Worm (Caenorhabditis elegans) whole organism, young adult: ENCODE measurements around the gene fbxb-106.

ENCODE experiments used
- B0019.2 ChIP-seq: fragments of 200-800 bp; sonication (Bioruptor generic); conservative IDR thresholded peaks from 2 replicates; pipeline ENCODE4 v1.3.6; 2022; ENCODE audit warnings: missing genetic modification reagents, missing genetic modification characterization, missing compliant biosample characterization
- B0336.3 ChIP-seq: fragments of 200-800 bp; sonication (Bioruptor generic); IDR thresholded peaks from 2 replicates; pipeline ENCODE4 v1.3.6; 2022; ENCODE audit warnings: missing genetic modification characterization, missing compliant biosample characterization
- C17E4.6 ChIP-seq: fragments of 200-800 bp; sonication (Bioruptor generic); IDR thresholded peaks from 2 replicates; pipeline ENCODE4 v1.3.6; 2022; ENCODE audit warnings: missing genetic modification reagents, missing genetic modification characterization, missing compliant biosample characterization
- F22D6.2 ChIP-seq: sonication (generic microtip); optimal IDR thresholded peaks from 2 replicates; lab custom pipeline; 2016; ENCODE audit warnings: mild to moderate bottlenecking, missing genetic modification characterization, missing compliant biosample characterization
- F23B12.7 ChIP-seq: sonication (generic microtip); optimal IDR thresholded peaks from 2 replicates; lab custom pipeline; 2017; ENCODE audit warnings: missing genetic modification characterization, mild to moderate bottlenecking, missing compliant biosample characterization, antibody characterized with exemption, moderate library complexity; ENCODE audit not compliant: insufficient read depth
- F37B4.10 ChIP-seq: fragments of 200-800 bp; sonication (Bioruptor generic); IDR thresholded peaks from 2 replicates; pipeline ENCODE4 v1.3.6; 2022; ENCODE audit warnings: missing genetic modification characterization, missing compliant biosample characterization
- F49E8.2 ChIP-seq: sonication (generic microtip); optimal IDR thresholded peaks from 3 replicates; lab custom pipeline; 2017; ENCODE audit warnings: missing genetic modification characterization, mild to moderate bottlenecking, missing compliant biosample characterization, antibody characterized with exemption, moderate library complexity; ENCODE audit not compliant: insufficient read depth
- F55B11.4 ChIP-seq: sonication (generic microtip); optimal IDR thresholded peaks from 2 replicates; lab custom pipeline; 2016; ENCODE audit warnings: missing compliant biosample characterization, missing genetic modification characterization, borderline replicate concordance; ENCODE audit not compliant: insufficient read depth
- F57A8.1 ChIP-seq: fragments of 200-800 bp; sonication (Bioruptor generic); optimal IDR thresholded peaks from 2 replicates; lab custom pipeline; 2018; ENCODE audit warnings: mild to moderate bottlenecking, missing genetic modification characterization, moderate library complexity, missing compliant biosample characterization
- Y53F4B.3 ChIP-seq: fragments of 200-800 bp; sonication (Bioruptor generic); IDR thresholded peaks from 2 replicates; pipeline ENCODE4 v1.3.6; 2022; ENCODE audit warnings: missing genetic modification reagents, missing genetic modification characterization, missing compliant biosample characterization
- Y53G8AR.9 ChIP-seq: fragments of 200-800 bp; sonication (Bioruptor generic); conservative IDR thresholded peaks from 2 replicates; pipeline ENCODE4 v1.3.6; 2022; ENCODE audit warnings: missing genetic modification reagents, missing genetic modification characterization, missing compliant biosample characterization
- akir-1 ChIP-seq: fragments of 200-800 bp; sonication (Bioruptor generic); optimal IDR thresholded peaks from 2 replicates; lab custom pipeline; 2018; ENCODE audit warnings: mild to moderate bottlenecking, missing genetic modification characterization, moderate library complexity, missing compliant biosample characterization
- ama-1 ChIP-seq, 3 experiments: fragments of 150-350 bp in 1 of 3; sonication (generic microtip) in 2 of 3; optimal IDR thresholded peaks; 2 replicates each; lab custom pipeline; 2014 to 2018; ENCODE audit warnings: missing biosample characterization in 2 of 3, missing genetic modification characterization in 2 of 3, missing genetic modification reagents in 2 of 3
- aptf-3 ChIP-seq: fragments of 200-800 bp; sonication (Bioruptor generic); IDR thresholded peaks from 2 replicates; pipeline ENCODE4 v1.3.6; 2022; ENCODE audit warnings: missing genetic modification characterization, missing compliant biosample characterization
- atf-7 ChIP-seq: sonication (generic microtip); optimal IDR thresholded peaks from 2 replicates; lab custom pipeline; 2017; ENCODE audit warnings: mild to moderate bottlenecking, missing genetic modification characterization, missing compliant biosample characterization
- athp-1 ChIP-seq: sonication (generic microtip); optimal IDR thresholded peaks from 2 replicates; lab custom pipeline; 2017; ENCODE audit warnings: mild to moderate bottlenecking, missing genetic modification characterization, missing compliant biosample characterization
- ccch-3 ChIP-seq: fragments of 200-800 bp; sonication (Bioruptor generic); optimal IDR thresholded peaks from 2 replicates; lab custom pipeline; 2018; ENCODE audit warnings: mild to moderate bottlenecking, missing genetic modification characterization, missing compliant biosample characterization
- dox-1 ChIP-seq: fragments of 200-800 bp; sonication (Bioruptor generic); IDR thresholded peaks from 2 replicates; pipeline ENCODE4 v1.3.6; 2022; ENCODE audit warnings: missing genetic modification reagents, missing genetic modification characterization, missing compliant biosample characterization
- dpff-1 ChIP-seq: sonication (generic microtip); optimal IDR thresholded peaks from 2 replicates; lab custom pipeline; 2017; ENCODE audit warnings: mild to moderate bottlenecking, missing genetic modification characterization, missing compliant biosample characterization
- efl-1 ChIP-seq: fragments of 150-350 bp; optimal IDR thresholded peaks from 2 replicates; lab custom pipeline; 2014; ENCODE audit warnings: missing biosample characterization, missing genetic modification reagents, missing genetic modification characterization
- egl-44 ChIP-seq: fragments of 200-800 bp; sonication (Bioruptor generic); IDR thresholded peaks from 2 replicates; pipeline ENCODE4 v1.3.6; 2022; ENCODE audit warnings: missing genetic modification reagents, missing genetic modification characterization, missing compliant biosample characterization
- ekl-4 ChIP-seq: fragments of 200-800 bp; sonication (Bioruptor generic); IDR thresholded peaks from 2 replicates; pipeline ENCODE4 v1.3.6; 2022; ENCODE audit warnings: missing genetic modification reagents, missing genetic modification characterization, missing compliant biosample characterization
- ets-4 ChIP-seq: fragments of 200-800 bp; sonication (Bioruptor generic); optimal IDR thresholded peaks from 2 replicates; lab custom pipeline; 2018; ENCODE audit warnings: mild to moderate bottlenecking, missing genetic modification characterization, missing compliant biosample characterization
- fkh-3 ChIP-seq: sonication (generic microtip); optimal IDR thresholded peaks from 2 replicates; lab custom pipeline; 2016; ENCODE audit warnings: mild to moderate bottlenecking, missing genetic modification characterization, missing compliant biosample characterization
- gei-17 ChIP-seq: fragments of 200-800 bp; sonication (Bioruptor generic); optimal IDR thresholded peaks from 2 replicates; lab custom pipeline; 2018; ENCODE audit warnings: mild to moderate bottlenecking, missing genetic modification characterization, missing compliant biosample characterization
- hlh-12 ChIP-seq: sonication (generic microtip); optimal IDR thresholded peaks from 2 replicates; lab custom pipeline; 2016; ENCODE audit warnings: missing genetic modification characterization, missing compliant biosample characterization
- hrde-1 ChIP-seq: sonication (generic microtip); optimal IDR thresholded peaks from 2 replicates; lab custom pipeline; 2016; ENCODE audit warnings: missing genetic modification characterization, mild to moderate bottlenecking, missing compliant biosample characterization, moderate library complexity, missing genotype, missing genetic modification reagents, borderline replicate concordance
- hsf-1 ChIP-seq: fragments of 200-800 bp; sonication (Bioruptor generic); IDR thresholded peaks from 2 replicates; pipeline ENCODE4 v1.3.6; 2022; ENCODE audit warnings: missing genetic modification reagents, missing genetic modification characterization, missing compliant biosample characterization
- let-526 ChIP-seq: fragments of 200-800 bp; sonication (Bioruptor generic); IDR thresholded peaks from 2 replicates; pipeline ENCODE4 v1.3.6; 2022; ENCODE audit warnings: missing genetic modification reagents, missing genetic modification characterization, missing compliant biosample characterization
- lin-26 ChIP-seq: fragments of 200-800 bp; sonication (Bioruptor generic); IDR thresholded peaks from 2 replicates; pipeline ENCODE4 v1.3.6; 2022; ENCODE audit warnings: missing genetic modification reagents, missing genetic modification characterization, missing compliant biosample characterization
- madf-6 ChIP-seq: fragments of 200-800 bp; sonication (Bioruptor generic); IDR thresholded peaks from 2 replicates; pipeline ENCODE4 v1.3.6; 2022; ENCODE audit warnings: missing genetic modification reagents, missing genetic modification characterization, missing compliant biosample characterization
- madf-8 ChIP-seq: fragments of 200-800 bp; sonication (Bioruptor generic); conservative IDR thresholded peaks from 2 replicates; pipeline ENCODE4 v1.3.6; 2022; ENCODE audit warnings: missing genetic modification reagents, missing genetic modification characterization, missing compliant biosample characterization
- mxl-1 ChIP-seq: sonication (generic microtip); optimal IDR thresholded peaks from 2 replicates; lab custom pipeline; 2016; ENCODE audit warnings: missing genetic modification characterization, missing compliant biosample characterization
- nfya-1 ChIP-seq: sonication (generic microtip); optimal IDR thresholded peaks from 2 replicates; lab custom pipeline; 2017; ENCODE audit warnings: antibody characterized with exemption, missing compliant biosample characterization, missing genetic modification characterization, borderline replicate concordance; ENCODE audit not compliant: insufficient read depth
- nfyb-1 ChIP-seq: fragments of 200-800 bp; sonication (Bioruptor generic); IDR thresholded peaks from 2 replicates; pipeline ENCODE4 v1.3.6; 2022; ENCODE audit warnings: missing genetic modification reagents, missing genetic modification characterization, missing compliant biosample characterization
- nhr-80 ChIP-seq: sonication (generic microtip); optimal IDR thresholded peaks from 2 replicates; lab custom pipeline; 2016; ENCODE audit warnings: missing genetic modification characterization, missing compliant biosample characterization
- nhr-90 ChIP-seq: sonication (generic microtip); optimal IDR thresholded peaks from 2 replicates; lab custom pipeline; 2016; ENCODE audit warnings: missing genotype, mild to moderate bottlenecking, missing genetic modification characterization, missing compliant biosample characterization
- snpc-1.1 ChIP-seq: sonication (generic microtip); optimal IDR thresholded peaks from 2 replicates; lab custom pipeline; 2017; ENCODE audit warnings: missing genetic modification characterization, mild to moderate bottlenecking, missing compliant biosample characterization, antibody characterized with exemption, moderate library complexity, missing genotype, missing genetic modification reagents; ENCODE audit not compliant: insufficient read depth
- snpc-1.3 ChIP-seq: sonication (generic microtip); optimal IDR thresholded peaks from 2 replicates; lab custom pipeline; 2017; ENCODE audit warnings: missing genetic modification characterization, mild to moderate bottlenecking, missing compliant biosample characterization, antibody characterized with exemption, moderate library complexity, missing genotype, missing genetic modification reagents; ENCODE audit not compliant: insufficient read depth
- zfh-2 ChIP-seq: fragments of 200-800 bp; sonication (Bioruptor generic); conservative IDR thresholded peaks from 2 replicates; pipeline ENCODE4 v1.3.6; 2022; ENCODE audit warnings: missing genetic modification reagents, missing genetic modification characterization, missing compliant biosample characterization
- ztf-18 ChIP-seq: sonication (generic microtip); optimal IDR thresholded peaks from 2 replicates; lab custom pipeline; 2016; ENCODE audit warnings: missing genotype, mild to moderate bottlenecking, missing genetic modification characterization, missing compliant biosample characterization
- ztf-6 ChIP-seq: fragments of 200-800 bp; sonication (Bioruptor generic); IDR thresholded peaks from 2 replicates; pipeline ENCODE4 v1.3.6; 2022; ENCODE audit warnings: missing genetic modification reagents, missing genetic modification characterization, missing compliant biosample characterization

The fbxb-106 gene

ce11 chrII:2747956-2748621 is 14.1 kb upstream of the fbxb-106 start (continued):
- peak; percentile 46; the same call in 1 of the 2 replicates for TF ChIP-seq zfh-2

- TF ChIP-seq hlh-12 (tag; lab: Kevin White, UChicago) (no peak), F57A8.1 (GFP tag; lab: Kevin White, UChicago) (no peak), ztf-18 (tag; lab: Kevin White, UChicago) (no peak), hsf-1 (GFP tag; lab: Robert Waterston, UW) (no peak), madf-8 (GFP tag; lab: Robert Waterston, UW) (no peak), F37B4.10 (GFP tag; lab: Robert Waterston, UW) (no peak), mxl-1 (no peak), nhr-90 (tag; lab: Kevin White, UChicago) (no peak)
- TF ChIP-seq, all 124 proteins: peak for 0
Measured at ce11 chrII:2749595-2750048, 12.6 kb upstream of the fbxb-106 start, which contains the start of gene F29A7.4. TSS of gene F29A7.4 (plus strand) at chrII:2749998.

ce11 chrII:2751278-2751677 is 10.9 kb upstream of the fbxb-106 start:
- TF ChIP-seq F22D6.2 = no peak
- TF ChIP-seq ccch-3 (GFP tag; lab: Kevin White, UChicago) = no peak
- TF ChIP-seq madf-6 (GFP tag; lab: Robert Waterston, UW) = peak; percentile 43; the same call in 1 of the 2 replicates
- TF ChIP-seq F49E8.2 (tag; lab: Kevin White, UChicago) = no peak
- no peak for TF ChIP-seq dox-1 (GFP tag; lab: Robert Waterston, UW)
- no peak for TF ChIP-seq fkh-3 (tag; lab: Kevin White, UChicago)
- no peak for TF ChIP-seq efl-1
- no peak for TF ChIP-seq nhr-90 (tag; lab: Kevin White, UChicago)
- no peak for TF ChIP-seq Y53F4B.3 (GFP tag; lab: Robert Waterston, UW)
- TF ChIP-seq ztf-6 (GFP tag; lab: Robert Waterston, UW) = no peak
- TF ChIP-seq akir-1 (GFP tag; lab: Kevin White, UChicago) = no peak
- peak; percentile 51; the same call in 1 of the 2 replicates for TF ChIP-seq B0336.3 (GFP tag; lab: Robert Waterston, UW)
- no peak for TF ChIP-seq hsf-1 (GFP tag; lab: Robert Waterston, UW)
- no peak for TF ChIP-seq B0019.2
- TF ChIP-seq let-526 (GFP tag; lab: Robert Waterston, UW) = no peak
- no peak for TF ChIP-seq nhr-80
- no peak for TF ChIP-seq snpc-1.1 (tag; lab: Kevin White, UChicago)
- TF ChIP-seq atf-7 = no peak
- 0 out of 2 replicates have a peak, but pooled peaks have one; percentile 30 for TF ChIP-seq nfyb-1 (GFP tag; lab: Robert Waterston, UW)
- no peak for TF ChIP-seq egl-44 (GFP tag; lab: Robert Waterston, UW)
- no peak for TF ChIP-seq snpc-1.3 (tag; lab: Kevin White, UChicago)
- TF ChIP-seq F57A8.1 (GFP tag; lab: Kevin White, UChicago) = no peak
- TF ChIP-seq dpff-1 (tag; lab: Kevin White, UChicago) = no peak
- no peak for TF ChIP-seq lin-26
- no peak for TF ChIP-seq Y53G8AR.9 (GFP tag; lab: Robert Waterston, UW)
- TF ChIP-seq aptf-3 (GFP tag; lab: Robert Waterston, UW) = no peak
- TF ChIP-seq ekl-4 (GFP tag; lab: Robert Waterston, UW) = 0 out of 2 replicates have a peak, but pooled peaks have one; percentile 21
- TF ChIP-seq nfya-1 = no peak
- TF ChIP-seq ets-4 = no peak
- no peak for TF ChIP-seq C17E4.6 (GFP tag; lab: Robert Waterston, UW)
- TF ChIP-seq gei-17 (GFP tag; lab: Kevin White, UChicago) = no peak
- no peak for TF ChIP-seq ama-1 (optimal IDR thresholded peaks at IDR 0.05; lab: Kevin White, UChicago)
- TF ChIP-seq ama-1 (GFP tag; optimal IDR thresholded peaks at IDR 0.05; lab: Kevin White, UChicago) = no peak
- peak; percentile 19 for TF ChIP-seq hrde-1 (tag; lab: Kevin White, UChicago)
- peak; percentile 21 for TF ChIP-seq athp-1
- no peak for TF ChIP-seq F55B11.4
- no peak for TF ChIP-seq F23B12.7
